Worm (Caenorhabditis elegans): ENCODE measurements around the gene immt-1.

ce11 chrX:2731416-2731815, 44.4 kb upstream of the immt-1 start:
- TF ChIP-seq him-1 (tag; optimal IDR thresholded peaks at IDR 0.05): no peak
- no peak for TF ChIP-seq W03F9.2 (tag; optimal IDR thresholded peaks at IDR 0.05)
- no peak for TF ChIP-seq dao-5 (tag; optimal IDR thresholded peaks at IDR 0.05)
